Fruit fly (Drosophila melanogaster) whole organism, prepupa: ENCODE results near the gene Ir68a.
A peak's percentile ranks its signal among the peaks of the same experiment; 100 is the strongest.

Experiments
- CG11902 ChIP-seq: fragments of 200-800 bp; sonication (Bioruptor generic); optimal IDR thresholded peaks from 3 replicates; lab custom pipeline; 2016; ENCODE audit warnings: missing biosample characterization, missing genetic modification characterization
- CG34406 ChIP-seq: fragments of 200-800 bp; sonication (Bioruptor generic); optimal IDR thresholded peaks from 3 replicates; lab custom pipeline; 2016; ENCODE audit warnings: missing biosample characterization, missing genetic modification characterization
- Gug ChIP-seq: fragments of 200-800 bp; sonication (Bioruptor generic); IDR thresholded peaks from 2 replicates; pipeline ENCODE4 v1.3.6; 2022; ENCODE audit warnings: missing biosample characterization, missing genetic modification characterization
- fkh ChIP-seq: fragments of 200-800 bp; sonication (Bioruptor generic); optimal IDR thresholded peaks from 3 replicates; lab custom pipeline; 2017; ENCODE audit warnings: missing biosample characterization, mild to moderate bottlenecking, missing genetic modification characterization, moderate library complexity

DNA sequence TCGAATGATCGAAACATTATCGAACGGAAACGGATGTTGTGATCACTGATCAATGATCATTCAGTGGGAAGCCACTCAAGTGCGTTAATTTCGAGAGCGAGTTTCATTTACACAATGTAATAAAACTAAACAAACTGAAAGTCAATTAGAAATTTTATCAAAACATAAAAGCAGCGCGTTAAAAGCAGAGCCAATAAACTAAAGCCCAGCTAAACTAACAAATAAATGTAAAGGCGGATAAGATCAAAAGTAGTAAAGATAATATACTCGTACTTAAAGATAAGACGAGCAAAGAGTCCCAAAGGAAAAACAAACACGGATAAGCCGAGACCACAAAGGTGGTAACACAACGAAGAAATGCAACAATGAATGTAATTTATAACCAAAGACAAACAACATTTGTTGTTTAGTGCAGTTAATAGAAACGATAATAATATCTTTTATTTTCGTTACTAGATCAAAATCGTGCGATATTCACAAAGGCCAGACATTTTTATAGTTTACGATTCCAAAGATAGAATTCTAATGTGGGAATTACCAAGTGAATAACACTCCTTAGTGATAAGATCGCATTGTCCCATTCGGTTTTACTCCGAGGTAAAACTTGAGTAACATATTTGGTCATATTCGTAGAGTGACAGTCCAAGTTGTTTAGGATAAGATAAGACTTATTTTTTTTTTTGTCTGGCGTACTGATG is 37.6 kb upstream of the Ir68a start:
- no peak for TF ChIP-seq CG34406
- TF ChIP-seq CG11902 (GFP tag; lab: Kevin White, UChicago) = no peak
- TF ChIP-seq Gug (GFP tag; lab: Robert Waterston, UW) = no peak
- peak; percentile 63 for TF ChIP-seq fkh (GFP tag; lab: Kevin White, UChicago)
